Fruit fly (Drosophila melanogaster) whole organism, embryonic: ENCODE measurements around the gene CG42305.

Experiments used
- CG10267 ChIP-seq: fragments of 200-800 bp; sonication (Bioruptor generic); optimal IDR thresholded peaks from 2 replicates; lab custom pipeline; 2018; ENCODE audit warnings: missing biosample characterization, mild to moderate bottlenecking, missing genetic modification characterization, moderate library complexity
- CG10274 ChIP-seq: fragments of 200-800 bp; sonication (Bioruptor generic); optimal IDR thresholded peaks from 3 replicates; lab custom pipeline; 2017; ENCODE audit warnings: missing biosample characterization, mild to moderate bottlenecking, missing genetic modification characterization
- CG15601 ChIP-seq: fragments of 200-800 bp; sonication (Bioruptor generic); optimal IDR thresholded peaks from 3 replicates; lab custom pipeline; 2019; ENCODE audit warnings: missing biosample characterization, mild to moderate bottlenecking, missing genetic modification characterization, moderate library complexity
- CG15696 ChIP-seq: fragments of 200-800 bp; sonication (Bioruptor generic); optimal IDR thresholded peaks from 2 replicates; lab custom pipeline; 2019; ENCODE audit warnings: missing biosample characterization, mild to moderate bottlenecking, missing genetic modification characterization, moderate library complexity
- CG18262 ChIP-seq: fragments of 200-800 bp; optimal IDR thresholded peaks from 3 replicates; lab custom pipeline; 2019; ENCODE audit warnings: missing biosample characterization, mild to moderate bottlenecking, missing genetic modification characterization, moderate library complexity
- CG18764 ChIP-seq: fragments of 200-800 bp; sonication (Bioruptor generic); optimal IDR thresholded peaks from 3 replicates; lab custom pipeline; 2016; ENCODE audit warnings: missing biosample characterization, missing genetic modification characterization
- CG2202 ChIP-seq: fragments of 200-800 bp; sonication (Bioruptor generic); optimal IDR thresholded peaks from 2 replicates; lab custom pipeline; 2018; ENCODE audit warnings: missing biosample characterization, mild to moderate bottlenecking, missing genetic modification characterization
- CG2712 ChIP-seq: fragments of 200-800 bp; optimal IDR thresholded peaks from 3 replicates; lab custom pipeline; 2019; ENCODE audit warnings: missing biosample characterization, mild to moderate bottlenecking, missing genetic modification characterization, moderate library complexity
- CG3281 ChIP-seq: fragments of 200-800 bp; sonication (Bioruptor generic); optimal IDR thresholded peaks from 3 replicates; lab custom pipeline; 2017; ENCODE audit warnings: missing biosample characterization, mild to moderate bottlenecking, missing genetic modification characterization
- CG4854 ChIP-seq: fragments of 200-800 bp; sonication (Bioruptor generic); optimal IDR thresholded peaks from 2 replicates; lab custom pipeline; 2016; ENCODE audit warnings: missing biosample characterization, missing genetic modification characterization, inconsistent platforms
- CG7839 ChIP-seq: fragments of 200-800 bp; sonication (Bioruptor generic); optimal IDR thresholded peaks from 3 replicates; lab custom pipeline; 2018; ENCODE audit warnings: missing biosample characterization, mild to moderate bottlenecking, missing genetic modification characterization, moderate library complexity
- CG8924 ChIP-seq: fragments of 200-800 bp; optimal IDR thresholded peaks from 3 replicates; lab custom pipeline; 2019; ENCODE audit warnings: missing biosample characterization, mild to moderate bottlenecking, missing genetic modification characterization, moderate library complexity
- CG9932 ChIP-seq: fragments of 200-800 bp; sonication (Bioruptor generic); IDR thresholded peaks from 2 replicates; pipeline ENCODE4 v1.3.6; 2022; ENCODE audit warnings: missing biosample characterization, missing genetic modification characterization
- D19B ChIP-seq: fragments of 200-800 bp; sonication (Bioruptor generic); optimal IDR thresholded peaks from 2 replicates; lab custom pipeline; 2017; ENCODE audit warnings: missing biosample characterization, mild to moderate bottlenecking, missing genetic modification characterization
- Doc2 ChIP-seq: fragments of 200-800 bp; sonication (Bioruptor generic); IDR thresholded peaks from 2 replicates; pipeline ENCODE4 v1.3.6; 2022; ENCODE audit warnings: missing biosample characterization, missing genetic modification characterization
- HHEX ChIP-seq: fragments of 200-800 bp; sonication (Bioruptor generic); optimal IDR thresholded peaks from 3 replicates; lab custom pipeline; 2017; ENCODE audit warnings: missing biosample characterization, mild to moderate bottlenecking, missing genetic modification characterization, missing genetic modification reagents
- HLHmδ ChIP-seq: fragments of 200-800 bp; sonication (Bioruptor generic); optimal IDR thresholded peaks from 2 replicates; lab custom pipeline; 2018; ENCODE audit warnings: missing biosample characterization, mild to moderate bottlenecking, missing genetic modification characterization, moderate library complexity
- HmgD ChIP-seq: fragments of 200-800 bp; sonication (Bioruptor generic); optimal IDR thresholded peaks from 3 replicates; lab custom pipeline; 2016; ENCODE audit warnings: missing biosample characterization, missing genetic modification characterization
- Hmx ChIP-seq: fragments of 200-800 bp; sonication (Bioruptor generic); optimal IDR thresholded peaks from 2 replicates; lab custom pipeline; 2016; ENCODE audit warnings: missing biosample characterization, missing genetic modification characterization
- Jarid2 ChIP-seq: fragments of 200-800 bp; sonication (Bioruptor generic); optimal IDR thresholded peaks from 3 replicates; lab custom pipeline; 2017; ENCODE audit warnings: mild to moderate bottlenecking, missing biosample characterization, missing genetic modification reagents, missing genetic modification characterization
- Kr ChIP-seq: fragments of 200-800 bp; sonication (Bioruptor generic); optimal IDR thresholded peaks from 2 replicates; lab custom pipeline; 2017; ENCODE audit warnings: missing biosample characterization, mild to moderate bottlenecking, missing genetic modification characterization
- Meics ChIP-seq: fragments of 200-800 bp; sonication (Bioruptor generic); optimal IDR thresholded peaks from 2 replicates; lab custom pipeline; 2017; ENCODE audit warnings: missing biosample characterization, mild to moderate bottlenecking, missing genetic modification characterization
- Nf-YB ChIP-seq: fragments of 200-800 bp; sonication (Bioruptor generic); optimal IDR thresholded peaks from 3 replicates; lab custom pipeline; 2019; ENCODE audit warnings: missing biosample characterization, mild to moderate bottlenecking, missing genetic modification characterization, moderate library complexity
- Oli ChIP-seq: fragments of 200-800 bp; sonication (Bioruptor generic); optimal IDR thresholded peaks from 2 replicates; lab custom pipeline; 2018; ENCODE audit warnings: missing biosample characterization, mild to moderate bottlenecking, missing genetic modification characterization, moderate library complexity
- Pdp1 ChIP-seq, 2 experiments: fragments of 200-800 bp; sonication (Bioruptor generic); optimal IDR thresholded peaks; 3 replicates each; lab custom pipeline; 2016; ENCODE audit warnings: missing biosample characterization in 2 of 2, missing genetic modification characterization in 2 of 2, mild to moderate bottlenecking in 1 of 2, moderate library complexity in 1 of 2
- Scr ChIP-seq: fragments of 200-800 bp; sonication (Bioruptor generic); IDR thresholded peaks from 2 replicates; pipeline ENCODE4 v1.3.6; 2022; ENCODE audit warnings: missing biosample characterization, missing genetic modification characterization; ENCODE audit not compliant: partially characterized antibody
- Sry-β ChIP-seq: fragments of 200-800 bp; sonication (Bioruptor generic); optimal IDR thresholded peaks from 2 replicates; lab custom pipeline; 2018; ENCODE audit warnings: missing biosample characterization, mild to moderate bottlenecking, missing genetic modification characterization, moderate library complexity
- Vsx1 ChIP-seq: fragments of 200-800 bp; sonication (Bioruptor generic); optimal IDR thresholded peaks from 2 replicates; lab custom pipeline; 2017; ENCODE audit warnings: missing biosample characterization, mild to moderate bottlenecking, missing genetic modification characterization, missing genetic modification reagents
- ash1 ChIP-seq: fragments of 200-800 bp; sonication (Bioruptor generic); optimal IDR thresholded peaks from 2 replicates; lab custom pipeline; 2018; ENCODE audit warnings: missing biosample characterization, mild to moderate bottlenecking, missing genetic modification characterization
- cad ChIP-seq: fragments of >200 bp; optimal IDR thresholded peaks from 2 replicates; lab custom pipeline; 2017; ENCODE audit warnings: missing biosample characterization, missing genetic modification characterization
- chn ChIP-seq: fragments of 200-800 bp; sonication (Bioruptor generic); optimal IDR thresholded peaks from 2 replicates; lab custom pipeline; 2016; ENCODE audit warnings: missing biosample characterization, missing genetic modification characterization
- croc ChIP-seq: fragments of 200-800 bp; sonication (Bioruptor generic); conservative IDR thresholded peaks from 3 replicates; pipeline ENCODE4 v1.3.6; 2022; ENCODE audit warnings: missing biosample characterization, missing genetic modification characterization
- crol ChIP-seq: fragments of 200-800 bp; sonication (Bioruptor generic); IDR thresholded peaks from 2 replicates; pipeline ENCODE4 v1.3.6; 2022; ENCODE audit warnings: missing biosample characterization, missing genetic modification characterization
- dimm ChIP-seq: fragments of 200-800 bp; sonication (Bioruptor generic); IDR thresholded peaks from 2 replicates; pipeline ENCODE4 v1.3.6; 2022; ENCODE audit warnings: missing biosample characterization, missing genetic modification characterization
- fd64A ChIP-seq: fragments of 200-800 bp; sonication (Bioruptor generic); optimal IDR thresholded peaks from 3 replicates; lab custom pipeline; 2018; ENCODE audit warnings: missing biosample characterization, mild to moderate bottlenecking, missing genetic modification characterization
- grn ChIP-seq: fragments of 200-800 bp; sonication (Bioruptor generic); optimal IDR thresholded peaks from 3 replicates; lab custom pipeline; 2017; ENCODE audit warnings: missing biosample characterization, missing genetic modification characterization
- knrl ChIP-seq: fragments of 200-800 bp; sonication (Bioruptor generic); IDR thresholded peaks from 3 replicates; pipeline ENCODE4 v1.3.6; 2022; ENCODE audit warnings: missing biosample characterization, missing genetic modification characterization; ENCODE audit not compliant: partially characterized antibody
- nerfin-2 ChIP-seq: fragments of 200-800 bp; sonication (Bioruptor generic); IDR thresholded peaks from 2 replicates; pipeline ENCODE4 v1.3.6; 2022; ENCODE audit warnings: missing biosample characterization, missing genetic modification characterization; ENCODE audit not compliant: partially characterized antibody
- org-1 ChIP-seq: fragments of 200-800 bp; sonication (Bioruptor generic); optimal IDR thresholded peaks from 2 replicates; lab custom pipeline; 2017; ENCODE audit warnings: missing biosample characterization, missing genetic modification characterization
- sens ChIP-seq: fragments of 200-800 bp; sonication (Bioruptor generic); peaks from one replicate; lab custom pipeline; 2016; ENCODE audit warnings: missing biosample characterization, missing genetic modification characterization
- sr ChIP-seq: fragments of 200-800 bp; sonication (Bioruptor generic); IDR thresholded peaks from 3 replicates; pipeline ENCODE4 v1.3.6; 2022; ENCODE audit warnings: missing biosample characterization, missing genetic modification characterization
- tap ChIP-seq: fragments of 200-800 bp; optimal IDR thresholded peaks from 3 replicates; lab custom pipeline; 2019; ENCODE audit warnings: missing biosample characterization, mild to moderate bottlenecking, missing genetic modification characterization, moderate library complexity
- tin ChIP-seq: fragments of 200-800 bp; sonication (Bioruptor generic); optimal IDR thresholded peaks from 3 replicates; lab custom pipeline; 2016; ENCODE audit warnings: missing biosample characterization, missing genetic modification characterization
- trem ChIP-seq: fragments of 200-800 bp; optimal IDR thresholded peaks from 3 replicates; lab custom pipeline; 2019; ENCODE audit warnings: missing biosample characterization, mild to moderate bottlenecking, missing genetic modification characterization, moderate library complexity
- tx ChIP-seq: fragments of 200-800 bp; sonication (Bioruptor generic); optimal IDR thresholded peaks from 2 replicates; lab custom pipeline; 2016; ENCODE audit warnings: missing biosample characterization, missing genetic modification characterization
- unpg ChIP-seq: fragments of 200-800 bp; sonication (Bioruptor generic); optimal IDR thresholded peaks from 3 replicates; lab custom pipeline; 2018; ENCODE audit warnings: missing biosample characterization, mild to moderate bottlenecking, missing genetic modification characterization, moderate library complexity
- vfl ChIP-seq: fragments of 200-800 bp; sonication (Bioruptor generic); optimal IDR thresholded peaks from 2 replicates; lab custom pipeline; 2016; ENCODE audit warnings: missing biosample characterization, missing genetic modification characterization
- yki ChIP-seq: fragments of >200 bp; optimal IDR thresholded peaks from 3 replicates; lab custom pipeline; 2018

CG42305 gene

dm6 chr2L:18830587-18831528 lies 18.4 kb downstream of the CG42305 start, which contains the start of the genes CG17597 and ScpX (continued):
- TF ChIP-seq nerfin-2 (peak; percentile 82), CG7839 (tag; lab: Kevin White, UChicago) (peak; percentile 71), Oli (peak; percentile 58), org-1 (no peak), croc (peak; percentile 16; the same call in 1 of the 3 replicates), tx (GFP tag; lab: Kevin White, UChicago) (peak; percentile 32), tin (peak; percentile 62), CG18262 (tag; lab: Kevin White, UChicago) (peak; percentile 63), HHEX (GFP tag; lab: Kevin White, UChicago) (peak; percentile 39), CG10274 (GFP tag; lab: Kevin White, UChicago) (no peak), CG15696 (tag; lab: Kevin White, UChicago) (peak; percentile 60), CG4854 (peak; percentile 39), D19B (GFP tag; lab: Kevin White, UChicago) (peak; percentile 44), dimm (GFP tag; lab: Robert Waterston, UW) (no peak), unpg (GFP tag; lab: Kevin White, UChicago) (peak; percentile 68), Doc2 (GFP tag; lab: Robert Waterston, UW) (no peak), CG15601 (tag; lab: Kevin White, UChicago) (peak; percentile 46), ash1 (no peak), grn (peak; percentile 88), crol (GFP tag; lab: Robert Waterston, UW) (no peak), Jarid2 (GFP tag; lab: Kevin White, UChicago) (no peak), tap (tag; lab: Kevin White, UChicago) (no peak), CG2202 (tag; lab: Kevin White, UChicago) (peak; percentile 31), cad (peak; percentile 82), Pdp1 (GFP tag; optimal IDR thresholded peaks at IDR 0.05; lab: Kevin White, UChicago) (peak; percentile 50 to 74), fd64A (GFP tag; lab: Kevin White, UChicago) (no peak), chn (GFP tag; lab: Kevin White, UChicago) (peak; percentile 72), knrl (GFP tag; lab: Robert Waterston, UW) (peak; percentile 76), Meics (GFP tag; lab: Kevin White, UChicago) (peak; percentile 24), HLHmδ (GFP tag; lab: Kevin White, UChicago) (peak; percentile 14), CG3281 (peak; percentile 70), Scr (peak; percentile 76), HmgD (peak; percentile 21), sens (GFP tag; lab: Kevin White, UChicago) (peak; percentile 92), trem (tag; lab: Kevin White, UChicago) (peak; percentile 64), CG9932 (GFP tag; lab: Robert Waterston, UW) (peak; percentile 61), Hmx (GFP tag; lab: Kevin White, UChicago) (peak; percentile 61), sr (no peak), yki (lab: Kevin White, UChicago) (no peak), CG8924 (tag; lab: Kevin White, UChicago) (peak; percentile 56), CG2712 (tag; lab: Kevin White, UChicago) (peak; percentile 67), vfl (GFP tag; lab: Kevin White, UChicago) (peak; percentile 66), Nf-YB (peak; percentile 27), CG10267 (peak; percentile 53), CG18764 (GFP tag; lab: Kevin White, UChicago) (peak; percentile 38), Kr (no peak), Vsx1 (GFP tag; lab: Kevin White, UChicago) (peak; percentile 5), Sry-β (GFP tag; lab: Kevin White, UChicago) (peak; percentile 100)
